Fruit fly (Drosophila melanogaster) ovary, adult (tissue): ENCODE measurements around the gene Bfc.

Experiments used
- CG17801 ChIP-seq: fragments of 200-800 bp; optimal IDR thresholded peaks from 2 replicates; lab custom pipeline; 2019; ENCODE audit warnings: missing biosample characterization, mild to moderate bottlenecking, missing genetic modification characterization, moderate library complexity; ENCODE audit not compliant: partially characterized antibody

Gene Bfc

DNA sequence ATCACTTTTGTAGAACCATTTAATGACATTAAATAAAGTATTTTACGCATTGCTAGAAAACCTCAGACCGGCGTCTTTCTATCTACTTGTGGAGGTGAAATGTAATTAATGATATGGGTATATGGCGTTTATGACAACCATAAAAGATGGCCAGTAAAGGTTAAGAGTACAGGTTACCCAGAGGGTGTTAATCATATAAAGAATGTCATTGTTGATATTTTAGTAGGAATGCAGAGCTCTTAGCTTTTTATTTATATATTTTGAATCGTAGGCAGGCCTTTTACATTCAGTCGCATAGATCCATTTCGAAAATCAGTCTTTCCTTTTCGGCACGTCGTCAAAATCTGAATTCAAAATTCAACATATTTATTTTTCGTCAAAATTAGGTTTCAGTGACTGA, at the start of gene Bfc:
TSS of gene Bfc (plus strand) at position 301 of the 400 bp plus-strand sequence.
- TF ChIP-seq CG17801 (GFP tag; lab: Kevin White, UChicago) = no peak

DNA sequence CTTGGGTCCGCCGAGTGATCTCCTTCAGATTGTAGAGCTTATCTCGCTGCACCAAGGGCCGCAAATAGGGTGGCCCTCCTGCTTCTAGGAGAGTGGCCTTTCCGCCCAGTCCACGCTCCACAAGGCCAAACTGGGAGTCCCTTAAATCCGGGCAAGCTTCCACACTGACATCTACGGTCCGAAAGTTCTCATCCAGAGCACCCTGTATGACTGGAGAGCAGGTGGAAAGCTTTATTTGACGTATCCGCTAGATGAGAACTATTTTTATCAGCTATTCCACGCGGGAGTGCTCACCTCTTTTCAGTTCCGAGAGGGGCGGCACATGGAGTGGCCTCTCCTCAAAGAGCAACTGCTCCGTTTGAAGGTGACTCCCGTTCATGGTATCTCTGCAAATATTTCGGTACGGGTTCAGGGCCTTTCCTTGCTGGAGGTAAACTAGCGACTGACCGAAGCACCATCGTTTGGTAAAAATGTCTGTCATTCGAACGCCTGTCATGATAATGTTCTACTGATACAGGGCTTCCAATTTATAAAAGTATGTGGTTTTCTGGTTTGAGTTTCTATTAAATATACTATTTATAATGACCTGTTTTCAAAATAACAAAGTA, 47.8 kb upstream of the Bfc start, which contains the start of gene meep:
TSS of gene meep (minus strand) at position 449 of the 608 bp plus-strand sequence.
- TF ChIP-seq CG17801 (GFP tag; lab: Kevin White, UChicago) = no peak

DNA sequence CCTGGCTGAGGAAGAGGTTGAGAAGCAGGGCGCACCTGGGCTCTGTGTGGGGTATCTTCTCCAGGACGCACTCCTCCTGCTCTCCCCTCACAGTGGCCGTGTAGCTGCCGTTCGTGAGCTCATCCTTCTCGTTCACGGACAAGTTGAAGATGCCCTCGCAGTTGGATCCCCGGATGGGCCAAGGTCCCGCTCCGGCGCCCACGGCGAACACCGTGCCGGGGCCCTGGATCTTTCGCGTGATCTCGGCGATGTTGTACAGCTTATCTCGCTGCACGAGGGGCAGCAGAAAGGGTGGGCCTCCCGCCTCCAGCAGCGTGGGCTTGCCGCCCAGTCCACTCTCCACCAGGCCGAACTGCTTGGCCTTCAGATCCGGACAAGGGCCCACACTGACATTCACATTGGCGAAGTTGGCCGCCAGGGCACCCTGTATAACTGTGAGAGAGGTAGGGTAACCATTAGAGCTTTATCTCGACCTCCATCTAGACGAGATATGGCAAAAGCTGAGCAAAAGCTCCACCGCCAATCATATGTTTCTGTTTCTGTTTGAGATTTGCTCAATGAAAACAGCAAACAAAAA, 46.6 kb upstream of the Bfc start:
- no peak for TF ChIP-seq CG17801 (GFP tag; lab: Kevin White, UChicago)

DNA sequence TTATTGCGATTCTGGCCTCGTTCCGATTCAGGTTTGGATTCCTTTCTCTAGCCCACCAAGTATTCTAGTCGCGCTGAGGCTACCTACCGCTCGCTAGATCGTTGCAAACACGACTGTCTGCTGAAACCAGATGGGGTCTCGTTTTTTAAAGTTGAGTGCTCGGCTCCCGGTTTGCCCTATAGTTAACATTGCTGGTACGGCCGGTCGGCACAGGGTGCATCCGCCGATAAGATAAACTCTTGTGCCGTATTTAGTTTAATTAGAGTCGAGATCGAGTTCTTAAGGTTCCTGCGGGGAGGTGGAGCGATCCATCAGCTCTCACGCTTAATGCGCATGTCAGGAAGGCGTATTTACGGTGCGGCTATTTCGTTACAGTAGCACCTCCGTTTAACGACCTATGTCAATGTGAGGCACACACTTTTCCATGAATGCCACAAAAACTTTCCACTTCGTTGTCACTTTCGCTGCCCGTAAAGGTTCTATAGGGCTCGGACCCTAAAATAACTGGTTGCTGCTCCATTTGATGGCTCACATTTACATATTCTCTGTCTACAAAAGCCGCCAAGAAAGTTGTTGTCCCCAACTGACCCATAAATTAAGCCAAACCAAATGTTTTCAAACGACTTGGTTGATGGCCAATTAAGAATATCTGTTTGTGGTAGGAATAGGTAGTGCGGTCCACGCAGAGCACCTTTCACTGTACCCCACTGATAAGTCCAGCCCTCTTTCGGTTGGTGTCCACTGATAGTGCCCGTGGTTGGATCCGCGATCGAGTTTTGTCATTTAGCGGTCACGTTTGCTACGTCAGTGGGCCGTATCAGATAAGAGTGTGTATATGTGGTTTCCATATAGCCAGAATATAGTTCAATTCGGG, 45.6 kb upstream of the Bfc start, which contains the start of gene CG9119:
TSS of gene CG9119 (minus strand) at position 122 of the 874 bp plus-strand sequence.
- TF ChIP-seq CG17801 (GFP tag; lab: Kevin White, UChicago) = no peak

DNA sequence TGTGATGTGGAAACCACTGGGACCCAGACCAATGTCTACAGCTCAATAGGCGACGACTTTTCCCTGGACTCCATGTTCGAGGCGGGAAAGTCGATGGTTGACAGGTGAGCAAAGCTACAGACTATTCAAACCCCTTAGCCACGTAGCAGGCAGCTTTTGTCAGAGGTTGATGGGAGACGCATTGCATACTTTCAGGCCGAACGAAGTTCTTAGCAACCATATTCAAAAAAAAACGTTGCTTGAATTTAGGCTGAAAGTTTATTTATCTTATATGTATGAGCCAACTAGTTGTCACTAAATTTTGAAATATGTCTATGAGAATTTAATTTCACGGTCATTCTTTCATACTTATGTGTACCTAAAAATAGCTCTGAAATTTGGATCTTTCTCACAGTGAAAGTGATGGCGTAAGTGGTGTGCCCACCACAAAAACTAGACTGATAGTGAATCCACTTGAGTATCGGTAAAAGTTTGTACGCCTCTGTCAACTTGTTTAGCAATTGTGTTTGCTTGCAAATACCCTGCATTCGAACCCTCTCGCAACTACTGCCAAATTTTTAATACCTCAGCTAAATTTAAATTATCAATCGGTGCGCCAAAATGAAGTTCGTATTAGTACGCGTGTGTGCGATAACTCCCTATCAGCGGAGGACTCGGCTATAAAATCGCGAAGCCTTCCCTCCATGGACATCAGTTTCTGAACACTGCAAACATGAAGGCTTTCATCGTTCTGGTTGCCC, 43.6 kb upstream of the Bfc start, which contains the start of gene LysB:
TSS of gene LysB (plus strand) at position 690 of the 740 bp plus-strand sequence.
- TF ChIP-seq CG17801 (GFP tag; lab: Kevin White, UChicago) = no peak

DNA sequence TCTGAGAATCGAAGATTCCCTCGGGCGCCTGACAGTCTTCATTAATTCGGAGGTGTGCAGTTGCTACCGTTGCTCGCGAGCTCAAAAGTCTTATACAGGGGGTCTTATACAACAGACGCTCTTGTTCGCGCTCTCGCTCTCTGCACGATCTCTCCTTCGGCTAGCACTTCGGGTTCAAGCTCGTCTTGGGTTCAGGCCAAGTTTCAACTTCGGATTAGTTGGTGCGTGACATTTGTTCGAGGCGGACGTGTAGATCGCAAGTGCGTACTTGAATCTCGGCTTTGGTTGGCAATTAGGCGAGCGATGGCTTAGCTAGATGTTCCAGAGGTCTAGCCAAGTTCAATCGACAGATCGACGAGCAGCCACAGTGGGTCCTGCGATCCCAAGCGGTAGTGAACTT, 42.3 kb upstream of the Bfc start:
- no peak for TF ChIP-seq CG17801 (GFP tag; lab: Kevin White, UChicago)

DNA sequence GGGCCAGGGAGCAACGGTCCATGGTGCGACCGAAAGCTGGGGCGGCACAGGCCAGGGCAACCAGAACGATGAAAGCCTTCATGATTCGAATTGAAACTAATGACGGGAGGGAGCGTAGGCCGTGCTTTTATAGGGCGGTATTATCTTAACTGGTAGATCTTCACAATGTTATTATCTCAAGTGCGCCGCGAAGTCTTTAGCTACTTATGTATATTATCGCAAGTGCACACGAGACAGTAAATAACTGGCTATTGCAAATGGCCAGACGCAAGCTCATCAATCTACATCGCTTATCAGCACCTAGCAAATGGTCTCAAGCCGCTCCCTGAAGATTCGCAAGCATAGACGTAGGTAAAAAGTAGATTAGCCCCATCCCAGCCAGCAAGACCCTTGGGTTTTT, 39.4 kb upstream of the Bfc start, which contains the start of gene LysD:
TSS of gene LysD (minus strand) at position 101 of the 400 bp plus-strand sequence.
- no peak for TF ChIP-seq CG17801 (GFP tag; lab: Kevin White, UChicago)

DNA sequence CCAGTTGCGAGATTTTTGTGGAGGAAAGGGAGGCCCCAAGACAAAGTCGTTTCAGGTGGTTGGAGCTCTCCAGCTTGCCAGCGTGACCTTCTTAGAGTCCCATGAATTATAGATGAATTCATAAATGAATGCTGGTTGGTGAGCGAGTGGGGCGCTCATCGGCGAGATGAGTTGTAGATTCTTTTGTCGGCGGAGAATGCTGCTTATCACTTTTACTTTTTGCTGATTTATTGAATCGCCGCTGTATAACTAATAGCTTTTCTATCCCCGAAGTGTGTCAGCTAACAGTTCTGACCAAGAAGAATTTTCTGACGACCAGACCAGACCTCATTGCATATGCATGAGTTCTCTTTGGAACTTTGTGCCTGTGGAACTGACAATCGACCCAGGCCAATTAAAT, 38.4 kb upstream of the Bfc start:
- no peak for TF ChIP-seq CG17801 (GFP tag; lab: Kevin White, UChicago)

DNA sequence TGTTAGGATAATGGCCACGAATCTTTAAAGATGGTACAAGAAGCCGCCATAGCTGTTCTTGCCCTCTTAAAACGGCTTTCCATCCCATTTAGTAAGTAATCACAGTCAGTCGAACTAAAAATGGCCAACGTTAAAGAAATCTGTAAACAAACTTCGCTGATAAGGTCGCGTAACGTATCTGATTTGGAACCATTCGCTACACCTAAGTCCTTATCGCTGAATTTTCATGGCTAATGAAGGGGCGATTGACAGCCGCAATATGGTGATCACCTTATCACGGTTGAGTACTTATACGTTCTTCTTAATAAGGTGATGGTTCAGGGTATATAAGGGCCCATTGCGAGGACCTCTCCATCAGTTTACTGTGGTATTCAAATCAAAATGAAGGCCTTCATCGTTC, 37.9 kb upstream of the Bfc start, which contains the start of gene LysE:
TSS of gene LysE (plus strand) at position 257 of the 400 bp plus-strand sequence.
- no peak for TF ChIP-seq CG17801 (GFP tag; lab: Kevin White, UChicago)

DNA sequence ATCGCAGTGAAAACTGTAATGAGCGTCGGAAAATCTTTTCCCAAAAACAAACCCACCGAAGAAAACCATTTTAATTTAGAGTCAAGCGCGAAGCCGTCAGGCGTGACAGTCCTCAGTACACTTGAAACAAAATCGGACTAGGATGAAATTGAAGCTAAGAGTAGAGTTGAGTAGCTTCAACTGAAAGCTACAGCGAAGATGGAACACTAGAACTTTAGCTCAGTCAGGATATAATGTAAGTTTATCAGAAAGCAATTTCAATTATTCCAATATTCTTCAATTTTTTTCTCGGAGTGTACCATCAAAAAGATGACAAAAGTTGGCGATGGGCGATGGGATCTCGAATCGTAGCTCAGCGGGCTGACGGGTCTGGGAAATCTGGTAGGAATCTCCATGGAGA, 34.0 kb upstream of the Bfc start:
- TF ChIP-seq CG17801 (GFP tag; lab: Kevin White, UChicago) = no peak

DNA sequence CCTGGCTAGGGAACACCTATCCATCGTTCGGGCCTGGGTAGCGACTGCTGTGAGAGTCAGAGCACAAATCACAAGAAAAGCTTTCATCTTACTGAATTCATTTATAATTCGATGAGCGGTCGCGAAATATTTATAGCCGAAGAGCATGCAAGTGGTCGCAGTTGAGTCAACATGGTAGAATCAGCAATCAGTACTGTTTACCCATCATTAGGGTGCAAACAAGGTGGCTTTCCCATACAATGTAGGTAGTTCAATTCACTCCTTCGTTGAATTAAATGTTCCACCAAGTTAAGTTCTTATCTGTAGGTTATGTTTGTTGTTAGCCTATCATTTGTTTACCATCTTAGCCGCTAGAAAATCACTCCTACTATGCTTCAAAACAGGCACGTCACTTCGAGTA, 31.9 kb upstream of the Bfc start, which contains the start of gene LysP:
TSS of gene LysP (minus strand) at position 101 of the 400 bp plus-strand sequence.
- no peak for TF ChIP-seq CG17801 (GFP tag; lab: Kevin White, UChicago)

DNA sequence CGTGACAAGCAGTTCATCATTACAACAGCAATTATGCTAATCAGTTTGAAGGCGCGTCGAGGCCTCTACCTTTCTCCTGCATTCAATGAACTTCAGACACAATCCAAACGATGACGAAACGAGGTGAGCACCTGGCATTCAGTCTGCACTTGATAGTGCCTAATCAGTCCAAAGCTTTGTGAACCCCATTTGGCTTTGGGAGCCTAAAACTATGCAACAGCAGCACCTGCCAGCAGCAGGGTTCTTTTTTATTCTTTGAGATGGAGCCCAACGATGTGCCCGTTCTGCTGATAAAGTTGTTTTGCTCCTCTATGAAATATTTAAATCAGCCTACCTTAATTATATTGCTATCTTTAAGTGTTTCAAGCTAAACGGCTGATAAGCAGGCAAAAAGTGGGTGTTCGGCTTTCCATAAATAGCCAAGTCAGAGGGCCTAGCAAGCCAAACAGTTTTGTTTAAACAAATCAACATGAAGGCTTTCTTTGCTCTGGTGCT, 23.1 kb upstream of the Bfc start, which contains the start of gene LysS:
TSS of gene LysS (plus strand) at position 445 of the 495 bp plus-strand sequence.
- no peak for TF ChIP-seq CG17801 (GFP tag; lab: Kevin White, UChicago)

DNA sequence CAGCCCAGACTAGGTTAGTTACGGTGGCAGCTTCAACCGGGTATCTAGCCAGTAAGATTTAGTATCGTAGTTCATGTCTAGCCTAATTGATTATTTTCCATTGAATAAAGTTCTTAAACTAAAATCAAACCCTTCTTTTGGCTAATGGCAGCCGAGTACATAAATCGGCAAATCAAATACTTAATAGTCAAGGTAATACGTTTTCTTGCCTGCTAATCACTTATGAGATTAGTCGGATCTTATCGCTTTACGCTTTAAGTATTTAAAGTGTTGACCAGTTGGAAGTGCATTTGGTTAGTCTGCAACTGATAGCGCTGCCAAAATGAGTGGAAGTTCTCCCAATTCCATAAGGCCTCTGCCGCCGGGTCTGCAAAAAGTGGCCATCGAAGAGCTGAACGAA, 17.9 kb upstream of the Bfc start, which contains the start of gene CG33965:
TSS of gene CG33965 (plus strand) at position 301 of the 400 bp plus-strand sequence.
- TF ChIP-seq CG17801 (GFP tag; lab: Kevin White, UChicago) = no peak

DNA sequence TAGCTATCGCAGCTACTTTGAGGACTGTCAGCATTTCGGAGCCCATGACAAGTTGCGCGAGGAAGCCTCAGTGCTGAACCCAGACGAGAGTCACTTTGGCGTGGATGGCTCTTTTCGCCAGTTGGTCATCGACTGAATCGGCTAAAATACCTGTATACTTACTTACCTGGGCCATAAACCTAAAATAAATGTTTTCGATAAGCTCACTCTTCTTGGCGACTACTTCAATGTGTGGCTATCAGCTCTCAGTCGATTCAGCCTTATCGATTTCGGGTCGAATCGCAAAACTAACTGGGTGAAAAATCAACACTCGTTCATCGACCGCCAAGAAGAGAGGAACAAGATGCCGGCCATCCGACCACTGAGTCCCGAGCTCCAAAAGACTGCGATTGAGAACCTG, 16.7 kb upstream of the Bfc start, which contains the start of gene CG33966:
TSS of gene CG33966 (plus strand) at position 301 of the 400 bp plus-strand sequence.
- no peak for TF ChIP-seq CG17801 (GFP tag; lab: Kevin White, UChicago)
